Worm (Caenorhabditis elegans) whole organism, L1 larva: ENCODE results near the gene bbs-2.

Source experiments
- C04F5.9 ChIP-seq: sonication (generic microtip); optimal IDR thresholded peaks from 2 replicates; lab custom pipeline; 2016; ENCODE audit warnings: missing genetic modification characterization, missing compliant biosample characterization
- C16A3.4 ChIP-seq: fragments of 150-350 bp; optimal IDR thresholded peaks from 2 replicates; lab custom pipeline; 2014; ENCODE audit warnings: missing biosample characterization, missing genetic modification characterization
- C34B4.2 ChIP-seq: sonication (generic microtip); optimal IDR thresholded peaks from 2 replicates; lab custom pipeline; 2017; ENCODE audit warnings: mild to moderate bottlenecking, missing genetic modification characterization, missing compliant biosample characterization
- F16B12.6 ChIP-seq: fragments of 150-350 bp; optimal IDR thresholded peaks from 2 replicates; lab custom pipeline; 2014; ENCODE audit warnings: missing biosample characterization, missing genetic modification characterization
- Y116A8C.19 ChIP-seq: sonication (generic microtip); optimal IDR thresholded peaks from 2 replicates; lab custom pipeline; 2016; ENCODE audit warnings: missing compliant biosample characterization, missing genetic modification characterization, borderline replicate concordance
- alr-1 ChIP-seq: fragments of 200-800 bp; sonication (Bioruptor generic); optimal IDR thresholded peaks from 2 replicates; lab custom pipeline; 2018; ENCODE audit warnings: borderline replicate concordance, mild to moderate bottlenecking, missing genetic modification characterization, missing compliant biosample characterization
- ama-1 ChIP-seq: fragments of 150-350 bp; optimal IDR thresholded peaks from 2 replicates; lab custom pipeline; 2014
- ceh-63 ChIP-seq: fragments of 200-800 bp; sonication (Bioruptor generic); optimal IDR thresholded peaks from 2 replicates; lab custom pipeline; 2018; ENCODE audit warnings: mild to moderate bottlenecking, missing genetic modification characterization, missing compliant biosample characterization
- ceh-88 ChIP-seq: fragments of 200-800 bp; sonication (Bioruptor generic); IDR thresholded peaks from 2 replicates; pipeline ENCODE4 v1.3.6; 2022; ENCODE audit warnings: missing genetic modification characterization, missing compliant biosample characterization
- ces-1 ChIP-seq: fragments of 150-350 bp; optimal IDR thresholded peaks from 2 replicates; lab custom pipeline; 2014; ENCODE audit warnings: missing biosample characterization, missing genetic modification reagents, missing genetic modification characterization
- dpl-1 ChIP-seq, 3 experiments: fragments of 150-350 bp in 2 of 3; sonication (generic microtip) in 1 of 3; optimal IDR thresholded peaks; 2 replicates each; lab custom pipeline; 2014 to 2017; ENCODE audit warnings: missing biosample characterization in 3 of 3, missing genetic modification characterization in 3 of 3, missing genetic modification reagents in 3 of 3
- dsc-1 ChIP-seq: sonication (generic microtip); optimal IDR thresholded peaks from 2 replicates; lab custom pipeline; 2016; ENCODE audit warnings: mild to moderate bottlenecking, missing genetic modification characterization, missing compliant biosample characterization
- efl-3 ChIP-seq: fragments of 200-800 bp; sonication (Bioruptor generic); optimal IDR thresholded peaks from 2 replicates; lab custom pipeline; 2018; ENCODE audit warnings: mild to moderate bottlenecking, missing genetic modification characterization, missing compliant biosample characterization
- egl-13 ChIP-seq: sonication (generic microtip); optimal IDR thresholded peaks from 2 replicates; lab custom pipeline; 2016; ENCODE audit warnings: missing genotype, missing genetic modification reagents, missing genetic modification characterization, missing compliant biosample characterization
- elt-3 ChIP-seq, 6 experiments: fragments of 150-350 bp in 1 of 6; sonication (generic microtip); optimal IDR thresholded peaks; 2 replicates each; lab custom pipeline; 2017 to 2018; ENCODE audit warnings: missing biosample characterization in 6 of 6, missing genetic modification characterization in 6 of 6, inconsistent platforms in 1 of 6
- ets-5 ChIP-seq: fragments of 200-800 bp; sonication (Bioruptor generic); IDR thresholded peaks from 2 replicates; pipeline ENCODE4 v1.3.6; 2022; ENCODE audit warnings: missing genetic modification characterization, missing compliant biosample characterization
- grh-1 ChIP-seq: fragments of 200-800 bp; sonication (Bioruptor generic); IDR thresholded peaks from 2 replicates; pipeline ENCODE4 v1.3.6; 2022; ENCODE audit warnings: missing genetic modification reagents, missing genetic modification characterization, missing compliant biosample characterization
- hlh-17 ChIP-seq: fragments of 200-800 bp; sonication (Bioruptor generic); optimal IDR thresholded peaks from 2 replicates; lab custom pipeline; 2018; ENCODE audit warnings: missing genetic modification characterization, mild to moderate bottlenecking, missing compliant biosample characterization, moderate library complexity, borderline replicate concordance
- hlh-4 ChIP-seq: sonication (generic microtip); optimal IDR thresholded peaks from 2 replicates; lab custom pipeline; 2016; ENCODE audit warnings: mild to moderate bottlenecking, missing genetic modification characterization, missing compliant biosample characterization
- hpl-2 ChIP-seq: fragments of 150-350 bp; optimal IDR thresholded peaks from 2 replicates; lab custom pipeline; 2014; ENCODE audit warnings: missing biosample characterization, missing genetic modification reagents, missing genetic modification characterization
- irx-1 ChIP-seq: sonication (generic microtip); optimal IDR thresholded peaks from 2 replicates; lab custom pipeline; 2016; ENCODE audit warnings: missing genetic modification characterization, missing compliant biosample characterization
- isw-1 ChIP-seq: fragments of 200-800 bp; sonication (Bioruptor generic); IDR thresholded peaks from 2 replicates; pipeline ENCODE4 v1.3.6; 2022; ENCODE audit warnings: missing genetic modification characterization, missing compliant biosample characterization
- lin-13 ChIP-seq: fragments of 150-350 bp; optimal IDR thresholded peaks from 2 replicates; lab custom pipeline; 2014; ENCODE audit warnings: missing biosample characterization, missing genetic modification reagents, missing genetic modification characterization
- lin-14 ChIP-seq: fragments of 200-800 bp; sonication (Bioruptor generic); optimal IDR thresholded peaks from 2 replicates; lab custom pipeline; 2018; ENCODE audit warnings: mild to moderate bottlenecking, missing genetic modification characterization, moderate library complexity, missing compliant biosample characterization
- lin-15B ChIP-seq: fragments of 150-350 bp; sonication (generic microtip); optimal IDR thresholded peaks from 3 replicates; lab custom pipeline; 2014; ENCODE audit warnings: missing biosample characterization, missing genetic modification characterization
- lin-35 ChIP-seq, 2 experiments: fragments of 150-350 bp; optimal IDR thresholded peaks; 2 replicates each; lab custom pipeline; 2014; ENCODE audit warnings: missing biosample characterization in 2 of 2, missing genetic modification characterization in 2 of 2, missing genetic modification reagents in 2 of 2
- lin-39 ChIP-seq: fragments of 150-350 bp; optimal IDR thresholded peaks from 2 replicates; lab custom pipeline; 2014; ENCODE audit warnings: missing biosample characterization, missing genetic modification reagents, missing genetic modification characterization
- lir-3 ChIP-seq: sonication (generic microtip); optimal IDR thresholded peaks from 2 replicates; lab custom pipeline; 2016; ENCODE audit warnings: mild to moderate bottlenecking, missing genetic modification characterization, moderate library complexity, missing compliant biosample characterization; ENCODE audit not compliant: poor library complexity
- lsy-2 ChIP-seq, 2 experiments: fragments of 150-350 bp; optimal IDR thresholded peaks; 2 replicates each; lab custom pipeline; 2014; ENCODE audit warnings: missing biosample characterization in 2 of 2, missing genetic modification characterization in 2 of 2
- mab-9 ChIP-seq: fragments of 200-800 bp; sonication (Bioruptor generic); IDR thresholded peaks from 2 replicates; pipeline ENCODE4 v1.3.6; 2022; ENCODE audit warnings: missing genetic modification reagents, missing genetic modification characterization, missing compliant biosample characterization
- mef-2 ChIP-seq: fragments of 150-350 bp; optimal IDR thresholded peaks from 2 replicates; lab custom pipeline; 2014; ENCODE audit warnings: missing biosample characterization, missing genetic modification characterization
- nhr-12 ChIP-seq: sonication (generic microtip); optimal IDR thresholded peaks from 2 replicates; lab custom pipeline; 2017; ENCODE audit warnings: missing biosample characterization, missing genetic modification characterization
- nhr-19 ChIP-seq: fragments of 200-800 bp; sonication (Bioruptor generic); conservative IDR thresholded peaks from 2 replicates; pipeline ENCODE4 v1.3.6; 2022; ENCODE audit warnings: missing genetic modification characterization, missing compliant biosample characterization
- nhr-20 ChIP-seq: sonication (generic microtip); optimal IDR thresholded peaks from 2 replicates; lab custom pipeline; 2016; ENCODE audit warnings: mild to moderate bottlenecking, missing genetic modification characterization, missing compliant biosample characterization
- nhr-28 ChIP-seq: fragments of 150-350 bp; optimal IDR thresholded peaks from 2 replicates; lab custom pipeline; 2014; ENCODE audit warnings: missing biosample characterization, missing genetic modification characterization
- nhr-47 ChIP-seq: sonication (generic microtip); optimal IDR thresholded peaks from 2 replicates; lab custom pipeline; 2016; ENCODE audit warnings: mild to moderate bottlenecking, missing genetic modification characterization, moderate library complexity, missing compliant biosample characterization
- nhr-71 ChIP-seq: sonication (generic microtip); optimal IDR thresholded peaks from 2 replicates; lab custom pipeline; 2016; ENCODE audit warnings: mild to moderate bottlenecking, missing genetic modification characterization, moderate library complexity, missing compliant biosample characterization
- nhr-76 ChIP-seq: sonication (generic microtip); optimal IDR thresholded peaks from 2 replicates; lab custom pipeline; 2017; ENCODE audit warnings: missing biosample characterization, missing genetic modification characterization
- nhr-84 ChIP-seq: sonication (generic microtip); optimal IDR thresholded peaks from 2 replicates; lab custom pipeline; 2017; ENCODE audit warnings: missing biosample characterization, missing genetic modification characterization
- nhr-85 ChIP-seq: sonication (generic microtip); peaks from one replicate; lab custom pipeline; 2016; ENCODE audit warnings: missing genetic modification characterization, inconsistent platforms, missing compliant biosample characterization
- nhr-90 ChIP-seq: sonication (generic microtip); optimal IDR thresholded peaks from 2 replicates; lab custom pipeline; 2016; ENCODE audit warnings: mild to moderate bottlenecking, missing genetic modification characterization, missing compliant biosample characterization; ENCODE audit not compliant: poor library complexity
- pag-3 ChIP-seq: sonication (generic microtip); optimal IDR thresholded peaks from 2 replicates; lab custom pipeline; 2017; ENCODE audit warnings: missing genetic modification characterization, mild to moderate bottlenecking, missing compliant biosample characterization, antibody characterized with exemption, borderline replicate concordance; ENCODE audit not compliant: insufficient read depth
- pqm-1 ChIP-seq: sonication (generic microtip); optimal IDR thresholded peaks from 3 replicates; lab custom pipeline; 2017; ENCODE audit warnings: missing biosample characterization, missing genetic modification characterization
- snpc-4 ChIP-seq: fragments of 150-350 bp; optimal IDR thresholded peaks from 2 replicates; lab custom pipeline; 2014; ENCODE audit warnings: missing biosample characterization, missing genetic modification characterization
- snu-23 ChIP-seq: sonication (generic microtip); optimal IDR thresholded peaks from 2 replicates; lab custom pipeline; 2016; ENCODE audit warnings: missing genetic modification characterization, missing compliant biosample characterization
- sox-4 ChIP-seq: sonication (generic microtip); optimal IDR thresholded peaks from 2 replicates; lab custom pipeline; 2016; ENCODE audit warnings: missing genetic modification characterization, missing compliant biosample characterization
- tbx-2 ChIP-seq: sonication (generic microtip); optimal IDR thresholded peaks from 2 replicates; lab custom pipeline; 2016; ENCODE audit warnings: missing genetic modification characterization, missing compliant biosample characterization
- tlp-1 ChIP-seq: fragments of 150-350 bp; optimal IDR thresholded peaks from 2 replicates; lab custom pipeline; 2014; ENCODE audit warnings: missing biosample characterization, missing genetic modification characterization
- unc-130 ChIP-seq: fragments of 150-350 bp; optimal IDR thresholded peaks from 2 replicates; lab custom pipeline; 2017; ENCODE audit warnings: missing biosample characterization, missing genetic modification characterization, inconsistent platforms
- unc-62 ChIP-seq: fragments of 150-350 bp; optimal IDR thresholded peaks from 2 replicates; lab custom pipeline; 2014; ENCODE audit warnings: missing biosample characterization, missing genetic modification reagents, missing genetic modification characterization
- unc-98 ChIP-seq: fragments of 200-800 bp; sonication (Bioruptor generic); IDR thresholded peaks from 2 replicates; pipeline ENCODE4 v1.3.6; 2022; ENCODE audit warnings: missing genetic modification characterization, missing compliant biosample characterization
- xbp-1 ChIP-seq: sonication (generic microtip); optimal IDR thresholded peaks from 2 replicates; lab custom pipeline; 2016; ENCODE audit warnings: missing genetic modification characterization, missing compliant biosample characterization
- zip-4 ChIP-seq: fragments of 200-800 bp; sonication (Bioruptor generic); optimal IDR thresholded peaks from 2 replicates; lab custom pipeline; 2018; ENCODE audit warnings: mild to moderate bottlenecking, missing genetic modification characterization, moderate library complexity, missing compliant biosample characterization

The bbs-2 gene

ce11 chrIV:7910197-7910735, 23.6 kb upstream of the bbs-2 start, which contains the start of the genes npp-27 and ntl-4:
npp-27 (minus strand) TSS chrIV:7910247.
ntl-4 (plus strand) TSS chrIV:7910575.
- TF ChIP-seq xbp-1 (tag; lab: Kevin White, UChicago) (no peak), hlh-17 (GFP tag; lab: Kevin White, UChicago) (no peak), irx-1 (tag; lab: Kevin White, UChicago) (no peak), mef-2 (tag; lab: Kevin White, UChicago) (no peak), lsy-2 (tag; optimal IDR thresholded peaks at IDR 0.05; lab: Kevin White, UChicago) (peak; percentile 10 to 66), dpl-1 (GFP tag; optimal IDR thresholded peaks at IDR 0.05; lab: Kevin White, UChicago) (peak in 1 of 3 experiments; percentile 23), nhr-90 (tag; lab: Kevin White, UChicago) (no peak), nhr-85 (tag; lab: Kevin White, UChicago) (peak; percentile 18), lir-3 (tag; lab: Kevin White, UChicago) (no peak), snu-23 (peak; percentile 33), C34B4.2 (tag; lab: Kevin White, UChicago) (no peak), tlp-1 (tag; lab: Kevin White, UChicago) (no peak), lin-15B (tag; lab: Kevin White, UChicago) (no peak), ama-1 (lab: Kevin White, UChicago) (peak; percentile 57), ets-5 (no peak), lin-14 (GFP tag; lab: Kevin White, UChicago) (peak; percentile 24), Y116A8C.19 (no peak), lin-13 (GFP tag; lab: Kevin White, UChicago) (no peak), C16A3.4 (tag; lab: Kevin White, UChicago) (no peak), nhr-19 (peak; percentile 28; the same call in 1 of the 2 replicates), snpc-4 (tag; lab: Kevin White, UChicago) (no peak), ceh-63 (GFP tag; lab: Kevin White, UChicago) (no peak), lin-39 (tag; lab: Kevin White, UChicago) (no peak), grh-1 (GFP tag; lab: Robert Waterston, UW) (no peak), egl-13 (tag; lab: Kevin White, UChicago) (no peak), tbx-2 (tag; lab: Kevin White, UChicago) (no peak), nhr-76 (tag; lab: Kevin White, UChicago) (no peak), ceh-88 (GFP tag; lab: Robert Waterston, UW) (no peak), hpl-2 (no peak), nhr-47 (tag; lab: Kevin White, UChicago) (no peak), nhr-84 (no peak), F16B12.6 (tag; lab: Kevin White, UChicago) (peak; percentile 13), dsc-1 (tag; lab: Kevin White, UChicago) (peak; percentile 32), pag-3 (tag; lab: Kevin White, UChicago) (no peak), zip-4 (no peak), lin-35 (GFP tag; optimal IDR thresholded peaks at IDR 0.05; lab: Kevin White, UChicago) (peak; percentile 21 to 51), nhr-20 (tag; lab: Kevin White, UChicago) (peak; percentile 41), alr-1 (tag; lab: Kevin White, UChicago) (no peak), mab-9 (GFP tag; lab: Robert Waterston, UW) (no peak), nhr-28 (tag; lab: Kevin White, UChicago) (no peak), C04F5.9 (tag; lab: Kevin White, UChicago) (no peak), unc-130 (no peak), hlh-4 (tag; lab: Kevin White, UChicago) (no peak), pqm-1 (tag; lab: Kevin White, UChicago) (no peak), efl-3 (GFP tag; lab: Kevin White, UChicago) (no peak), sox-4 (tag; lab: Kevin White, UChicago) (no peak), unc-98 (GFP tag; lab: Robert Waterston, UW) (no peak), ces-1 (GFP tag; lab: Kevin White, UChicago) (no peak), nhr-12 (tag; lab: Kevin White, UChicago) (no peak), isw-1 (GFP tag; lab: Robert Waterston, UW) (no peak), unc-62 (no peak), nhr-71 (tag; lab: Kevin White, UChicago) (peak; percentile 53), elt-3 (tag; optimal IDR thresholded peaks at IDR 0.05; lab: Kevin White, UChicago) (no peak)
